Worm (Caenorhabditis elegans): Measurements from ENCODE around the gene tomm-7.

DNA sequence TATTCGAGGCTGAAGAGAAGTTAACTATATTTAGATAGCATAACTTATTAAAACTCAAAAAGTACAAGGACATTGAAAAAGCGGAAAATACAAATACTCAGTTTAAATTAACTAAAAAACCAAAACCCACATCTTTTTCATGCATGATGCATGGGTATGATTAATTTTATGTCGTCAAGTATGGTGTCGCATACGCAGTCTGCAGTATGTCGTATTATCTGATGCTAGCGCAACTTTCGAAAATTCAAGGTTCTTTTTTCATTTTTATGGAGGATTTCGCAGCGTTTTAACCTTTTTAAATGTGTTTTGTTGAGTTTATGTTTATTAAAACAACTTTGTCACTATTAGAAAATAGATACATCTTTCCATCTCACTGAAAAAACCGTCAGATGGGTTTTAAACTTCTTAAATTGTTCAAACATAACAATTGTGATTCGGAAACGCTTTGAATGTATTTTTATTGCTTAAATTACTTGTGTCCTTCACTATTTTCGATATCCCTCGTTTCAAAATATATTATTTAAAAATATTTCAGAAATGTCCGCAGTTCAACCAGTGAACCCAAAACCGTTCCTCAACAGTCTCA lies 2.2 kb downstream of the tomm-7 start, which contains the start of gene snr-5:
- TF ChIP-seq ztf-22 (GFP tag; optimal IDR thresholded peaks at IDR 0.05) (no peak), nhr-120 (GFP tag; IDR thresholded peaks at IDR 0.05) (no peak)
